Fruit fly (Drosophila melanogaster): Measurements from ENCODE around the gene CG14411.
A peak's percentile ranks its signal among the peaks of the same experiment; 100 is the strongest.

CG14411 gene

dm6 chrX:14839047-14839446, 6.6 kb downstream of the CG14411 start, which contains the start of the genes CG32590 and Flo2 (continued):
- peak; percentile 98 for TF ChIP-seq Scr (GFP tag; IDR thresholded peaks at IDR 0.05; ENCODE audit: partially characterized antibody)
- TF ChIP-seq hkb (optimal IDR thresholded peaks at IDR 0.05), result no peak
- peak; percentile 73 for TF ChIP-seq hkb (GFP tag; IDR thresholded peaks at IDR 0.05)
- TF ChIP-seq br (optimal IDR thresholded peaks at IDR 0.05), result no peak
- peak; percentile 6 for TF ChIP-seq CG2202 (tag; optimal IDR thresholded peaks at IDR 0.05)
- TF ChIP-seq CG13123 (GFP tag; optimal IDR thresholded peaks at IDR 0.05), result peak; percentile 31
- TF ChIP-seq wek (GFP tag; optimal IDR thresholded peaks at IDR 0.05), result no peak
- TF ChIP-seq cg (GFP tag; optimal IDR thresholded peaks at IDR 0.05), result no peak
- no peak for TF ChIP-seq CG6765 (GFP tag; optimal IDR thresholded peaks at IDR 0.05)
- TF ChIP-seq CkIIα-i1 (GFP tag; IDR thresholded peaks at IDR 0.05), result no peak
- TF ChIP-seq Stat92E (GFP tag; optimal IDR thresholded peaks at IDR 0.05), result no peak
- peak; percentile 74 for TF ChIP-seq CoRest (tag; optimal IDR thresholded peaks at IDR 0.05)
- peak; percentile 80 for TF ChIP-seq esg (GFP tag; conservative IDR thresholded peaks at IDR 0.05)
- TF ChIP-seq CG17829 (tag; optimal IDR thresholded peaks at IDR 0.05), result peak; percentile 69
- peak; percentile 89 for TF ChIP-seq row (GFP tag; IDR thresholded peaks at IDR 0.05)
- TF ChIP-seq sob (GFP tag; IDR thresholded peaks at IDR 0.05), result peak; percentile 89
- TF ChIP-seq Nf-YB (GFP tag; optimal IDR thresholded peaks at IDR 0.05), result no peak
- no peak for TF ChIP-seq Dip2 (GFP tag; IDR thresholded peaks at IDR 0.05)
- TF ChIP-seq crol (GFP tag; IDR thresholded peaks at IDR 0.05), result no peak
- TF ChIP-seq abd-A (tag; optimal IDR thresholded peaks at IDR 0.05), result no peak
- TF ChIP-seq tup (GFP tag; optimal IDR thresholded peaks at IDR 0.05), result peak; percentile 55
- peak; percentile 42 for TF ChIP-seq CG1233 (GFP tag; optimal IDR thresholded peaks at IDR 0.05)
- TF ChIP-seq CG8281 (tag; optimal IDR thresholded peaks at IDR 0.05), result peak; percentile 15
- peak; percentile 62 for TF ChIP-seq CG15696 (tag; optimal IDR thresholded peaks at IDR 0.05)
- TF ChIP-seq CG2875 (GFP tag; optimal IDR thresholded peaks at IDR 0.05), result no peak
- TF ChIP-seq gsb-n (tag; optimal IDR thresholded peaks at IDR 0.05), result peak; percentile 44
- no peak for TF ChIP-seq CG7745 (tag; optimal IDR thresholded peaks at IDR 0.05)
- TF ChIP-seq tll (GFP tag; optimal IDR thresholded peaks at IDR 0.05), result no peak
- peak; percentile 58 for TF ChIP-seq CG17385 (GFP tag; optimal IDR thresholded peaks at IDR 0.05)
- peak; percentile 57 for TF ChIP-seq pnt (GFP tag; optimal IDR thresholded peaks at IDR 0.05)
- TF ChIP-seq hbn (GFP tag; IDR thresholded peaks at IDR 0.05; ENCODE audit: partially characterized antibody), result peak; percentile 97
- TF ChIP-seq Trl (optimal IDR thresholded peaks at IDR 0.05), result no peak
- TF ChIP-seq Trl (GFP tag; optimal IDR thresholded peaks at IDR 0.05), result peak; percentile 56
- TF ChIP-seq sc (optimal IDR thresholded peaks at IDR 0.05), result no peak
- no peak for TF ChIP-seq sc (GFP tag; optimal IDR thresholded peaks at IDR 0.05)
- peak; percentile 37 for TF ChIP-seq CG3065 (GFP tag; optimal IDR thresholded peaks at IDR 0.05)
- TF ChIP-seq Atf-2 (GFP tag; optimal IDR thresholded peaks at IDR 0.05), result peak; percentile 55
- TF ChIP-seq CG10274 (GFP tag; optimal IDR thresholded peaks at IDR 0.05), result no peak
- no peak for TF ChIP-seq BtbVII (GFP tag; optimal IDR thresholded peaks at IDR 0.05)
- TF ChIP-seq knrl (GFP tag; IDR thresholded peaks at IDR 0.05; ENCODE audit: partially characterized antibody), result peak; percentile 96
- peak; percentile 94 for TF ChIP-seq Sry-δ (GFP tag; optimal IDR thresholded peaks at IDR 0.05)
- peak; percentile 61 for TF ChIP-seq CG10959 (GFP tag; IDR thresholded peaks at IDR 0.05)
- peak; percentile 74 for TF ChIP-seq CG4424 (GFP tag; optimal IDR thresholded peaks at IDR 0.05)
- no peak for TF ChIP-seq CG4707 (GFP tag; optimal IDR thresholded peaks at IDR 0.05)
- TF ChIP-seq Med (GFP tag), result peak; percentile 96
- TF ChIP-seq CG2129 (GFP tag; IDR thresholded peaks at IDR 0.05; ENCODE audit: partially characterized antibody), result peak; percentile 92
- TF ChIP-seq CG2116 (GFP tag; optimal IDR thresholded peaks at IDR 0.05), result peak; percentile 91
- TF ChIP-seq ewg (GFP tag; optimal IDR thresholded peaks at IDR 0.05), result peak; percentile 28
- TF ChIP-seq CG32767 (GFP tag; IDR thresholded peaks at IDR 0.05), result peak; percentile 63; the same call in 1 of the 2 replicates
- TF ChIP-seq CG18764 (GFP tag; optimal IDR thresholded peaks at IDR 0.05), result peak; percentile 56
- TF ChIP-seq CG10654 (GFP tag; optimal IDR thresholded peaks at IDR 0.05), result peak; percentile 53
